Worm (Caenorhabditis elegans) whole organism, young adult: ENCODE data around the gene end-1.
A peak's percentile ranks its signal among the peaks of the same experiment; 100 is the strongest.

Experiments
- B0019.2 ChIP-seq: fragments of 200-800 bp; sonication (Bioruptor generic); conservative IDR thresholded peaks from 2 replicates; pipeline ENCODE4 v1.3.6; 2022; ENCODE audit warnings: missing genetic modification reagents, missing genetic modification characterization, missing compliant biosample characterization
- B0035.1 ChIP-seq: sonication (generic microtip); optimal IDR thresholded peaks from 2 replicates; lab custom pipeline; 2016; ENCODE audit warnings: missing genetic modification characterization, mild to moderate bottlenecking, missing compliant biosample characterization, missing genotype, missing genetic modification reagents
- F10E7.11 ChIP-seq: sonication (generic microtip); optimal IDR thresholded peaks from 2 replicates; lab custom pipeline; 2017; ENCODE audit warnings: mild to moderate bottlenecking, missing genetic modification characterization, moderate library complexity, missing compliant biosample characterization
- F33H1.4 ChIP-seq: fragments of 200-800 bp; sonication (Bioruptor generic); IDR thresholded peaks from 2 replicates; pipeline ENCODE4 v1.3.6; 2022; ENCODE audit warnings: missing genetic modification reagents, missing genetic modification characterization, missing compliant biosample characterization
- F37B4.10 ChIP-seq: fragments of 200-800 bp; sonication (Bioruptor generic); IDR thresholded peaks from 2 replicates; pipeline ENCODE4 v1.3.6; 2022; ENCODE audit warnings: missing genetic modification characterization, missing compliant biosample characterization
- F49E8.2 ChIP-seq: sonication (generic microtip); optimal IDR thresholded peaks from 3 replicates; lab custom pipeline; 2017; ENCODE audit warnings: missing genetic modification characterization, mild to moderate bottlenecking, missing compliant biosample characterization, antibody characterized with exemption, moderate library complexity; ENCODE audit not compliant: insufficient read depth
- F52B5.7 ChIP-seq: sonication (generic microtip); optimal IDR thresholded peaks from 2 replicates; lab custom pipeline; 2016; ENCODE audit warnings: mild to moderate bottlenecking, missing genetic modification characterization, missing compliant biosample characterization
- Y95B8A.8 ChIP-seq: fragments of 200-800 bp; sonication (Bioruptor generic); IDR thresholded peaks from 2 replicates; pipeline ENCODE4 v1.3.6; 2022; ENCODE audit warnings: missing genetic modification reagents, missing genetic modification characterization, missing compliant biosample characterization
- aptf-2 ChIP-seq: fragments of 200-800 bp; sonication (Bioruptor generic); conservative IDR thresholded peaks from 2 replicates; pipeline ENCODE4 v1.3.6; 2022; ENCODE audit warnings: missing genetic modification reagents, missing genetic modification characterization, missing compliant biosample characterization
- athp-1 ChIP-seq: sonication (generic microtip); optimal IDR thresholded peaks from 2 replicates; lab custom pipeline; 2017; ENCODE audit warnings: mild to moderate bottlenecking, missing genetic modification characterization, missing compliant biosample characterization
- attf-3 ChIP-seq: fragments of 200-800 bp; sonication (Bioruptor generic); conservative IDR thresholded peaks from 2 replicates; pipeline ENCODE4 v1.3.6; 2022; ENCODE audit warnings: missing genetic modification reagents, missing genetic modification characterization, missing compliant biosample characterization
- ceh-100 ChIP-seq: fragments of 200-800 bp; sonication (Bioruptor generic); IDR thresholded peaks from 2 replicates; pipeline ENCODE4 v1.3.6; 2022; ENCODE audit warnings: missing genetic modification reagents, missing genetic modification characterization, missing compliant biosample characterization
- ceh-40 ChIP-seq: fragments of 200-800 bp; sonication (Bioruptor generic); IDR thresholded peaks from 2 replicates; pipeline ENCODE4 v1.3.6; 2022; ENCODE audit warnings: missing genetic modification characterization, missing compliant biosample characterization
- ceh-79 ChIP-seq: sonication (generic microtip); optimal IDR thresholded peaks from 2 replicates; lab custom pipeline; 2017; ENCODE audit warnings: mild to moderate bottlenecking, missing genetic modification characterization, missing compliant biosample characterization
- ceh-91 ChIP-seq: fragments of 200-800 bp; sonication (Bioruptor generic); IDR thresholded peaks from 2 replicates; pipeline ENCODE4 v1.3.6; 2022; ENCODE audit warnings: missing genetic modification reagents, missing genetic modification characterization, missing compliant biosample characterization
- die-1 ChIP-seq: sonication (generic microtip); optimal IDR thresholded peaks from 2 replicates; lab custom pipeline; 2016; ENCODE audit warnings: missing genotype, mild to moderate bottlenecking, missing genetic modification characterization, missing compliant biosample characterization
- efl-1 ChIP-seq: fragments of 150-350 bp; optimal IDR thresholded peaks from 2 replicates; lab custom pipeline; 2014; ENCODE audit warnings: missing biosample characterization, missing genetic modification reagents, missing genetic modification characterization
- egl-44 ChIP-seq: fragments of 200-800 bp; sonication (Bioruptor generic); IDR thresholded peaks from 2 replicates; pipeline ENCODE4 v1.3.6; 2022; ENCODE audit warnings: missing genetic modification reagents, missing genetic modification characterization, missing compliant biosample characterization
- egrh-3 ChIP-seq: fragments of 200-800 bp; sonication (Bioruptor generic); IDR thresholded peaks from 2 replicates; pipeline ENCODE4 v1.3.6; 2022; ENCODE audit warnings: missing genetic modification reagents, missing genetic modification characterization, missing compliant biosample characterization
- him-1 ChIP-seq: sonication (generic microtip); optimal IDR thresholded peaks from 2 replicates; lab custom pipeline; 2016; ENCODE audit warnings: missing genotype, missing genetic modification reagents, missing genetic modification characterization, missing compliant biosample characterization
- hlh-26 ChIP-seq: fragments of 200-800 bp; sonication (Bioruptor generic); conservative IDR thresholded peaks from 2 replicates; pipeline ENCODE4 v1.3.6; 2022; ENCODE audit warnings: missing genetic modification reagents, missing genetic modification characterization, missing compliant biosample characterization
- hmg-1.2 ChIP-seq: fragments of 200-800 bp; sonication (Bioruptor generic); IDR thresholded peaks from 2 replicates; pipeline ENCODE4 v1.3.6; 2022; ENCODE audit warnings: missing genetic modification reagents, missing genetic modification characterization, missing compliant biosample characterization
- hsf-1 ChIP-seq: fragments of 200-800 bp; sonication (Bioruptor generic); IDR thresholded peaks from 2 replicates; pipeline ENCODE4 v1.3.6; 2022; ENCODE audit warnings: missing genetic modification reagents, missing genetic modification characterization, missing compliant biosample characterization
- let-607 ChIP-seq, 2 experiments: fragments of 200-800 bp in 1 of 2; sonication (Bioruptor generic) in 1 of 2; sonication (generic microtip) in 1 of 2; optimal IDR thresholded peaks; 2 replicates each; lab custom pipeline; 2016 to 2018; ENCODE audit warnings: mild to moderate bottlenecking in 2 of 2, missing compliant biosample characterization in 2 of 2, missing genetic modification characterization in 2 of 2, moderate library complexity in 2 of 2, missing genotype in 1 of 2
- lin-40 ChIP-seq: sonication (generic microtip); optimal IDR thresholded peaks from 2 replicates; lab custom pipeline; 2016; ENCODE audit warnings: missing genetic modification characterization, mild to moderate bottlenecking, missing compliant biosample characterization, missing genotype, missing genetic modification reagents
- lin-54 ChIP-seq: fragments of 200-800 bp; sonication (Bioruptor generic); optimal IDR thresholded peaks from 2 replicates; lab custom pipeline; 2018; ENCODE audit warnings: mild to moderate bottlenecking, missing genetic modification characterization, missing compliant biosample characterization
- lsl-1 ChIP-seq: fragments of 200-800 bp; sonication (Bioruptor generic); optimal IDR thresholded peaks from 2 replicates; lab custom pipeline; 2018; ENCODE audit warnings: mild to moderate bottlenecking, missing genetic modification characterization, moderate library complexity, missing compliant biosample characterization
- lsy-27 ChIP-seq: sonication (generic microtip); optimal IDR thresholded peaks from 2 replicates; lab custom pipeline; 2017; ENCODE audit warnings: missing genetic modification characterization, mild to moderate bottlenecking, missing compliant biosample characterization, antibody characterized with exemption, missing genotype, borderline replicate concordance; ENCODE audit not compliant: insufficient read depth
- madf-3 ChIP-seq: fragments of 200-800 bp; sonication (Bioruptor generic); IDR thresholded peaks from 2 replicates; pipeline ENCODE4 v1.3.6; 2022; ENCODE audit warnings: missing genetic modification reagents, missing genetic modification characterization, missing compliant biosample characterization
- madf-6 ChIP-seq: fragments of 200-800 bp; sonication (Bioruptor generic); IDR thresholded peaks from 2 replicates; pipeline ENCODE4 v1.3.6; 2022; ENCODE audit warnings: missing genetic modification reagents, missing genetic modification characterization, missing compliant biosample characterization
- mel-28 ChIP-seq: sonication (generic microtip); optimal IDR thresholded peaks from 2 replicates; lab custom pipeline; 2016; ENCODE audit warnings: borderline replicate concordance, mild to moderate bottlenecking, missing genetic modification characterization, missing compliant biosample characterization
- mes-4 ChIP-seq: sonication (generic microtip); optimal IDR thresholded peaks from 2 replicates; lab custom pipeline; 2016; ENCODE audit warnings: missing genotype, missing genetic modification characterization, missing compliant biosample characterization
- nhr-80 ChIP-seq: sonication (generic microtip); optimal IDR thresholded peaks from 2 replicates; lab custom pipeline; 2016; ENCODE audit warnings: missing genetic modification characterization, missing compliant biosample characterization
- nhr-90 ChIP-seq: sonication (generic microtip); optimal IDR thresholded peaks from 2 replicates; lab custom pipeline; 2016; ENCODE audit warnings: missing genotype, mild to moderate bottlenecking, missing genetic modification characterization, missing compliant biosample characterization
- rcor-1 ChIP-seq: fragments of 200-800 bp; sonication (Bioruptor generic); IDR thresholded peaks from 2 replicates; pipeline ENCODE4 v1.3.6; 2022; ENCODE audit warnings: missing genetic modification reagents, missing genetic modification characterization, missing compliant biosample characterization
- repo-1 ChIP-seq: sonication (generic microtip); optimal IDR thresholded peaks from 2 replicates; lab custom pipeline; 2017; ENCODE audit warnings: mild to moderate bottlenecking, missing genetic modification characterization, missing compliant biosample characterization
- rpc-1 ChIP-seq, 2 experiments: fragments of 150-350 bp in 1 of 2; sonication (generic microtip) in 1 of 2; optimal IDR thresholded peaks; 2 replicates each; lab custom pipeline; 2014 to 2018; ENCODE audit warnings: missing biosample characterization in 1 of 2, missing genetic modification characterization in 1 of 2, missing genetic modification reagents in 1 of 2, missing genotype in 1 of 2
- sdz-38 ChIP-seq: sonication (generic microtip); optimal IDR thresholded peaks from 2 replicates; lab custom pipeline; 2016; ENCODE audit warnings: missing genotype, missing genetic modification characterization, missing compliant biosample characterization
- snpc-4 ChIP-seq, 5 experiments: fragments of 150-350 bp in 1 of 5; sonication (generic microtip) in 4 of 5; optimal IDR thresholded peaks; 2 replicates each; lab custom pipeline; 2014 to 2018; ENCODE audit warnings: missing genetic modification characterization in 5 of 5, missing biosample characterization in 3 of 5, antibody characterized with exemption in 2 of 5, mild to moderate bottlenecking in 2 of 5, missing compliant biosample characterization in 2 of 5, missing genotype in 2 of 5, moderate library complexity in 2 of 5, missing genetic modification reagents in 1 of 5
- ztf-18 ChIP-seq: sonication (generic microtip); optimal IDR thresholded peaks from 2 replicates; lab custom pipeline; 2016; ENCODE audit warnings: missing genotype, mild to moderate bottlenecking, missing genetic modification characterization, missing compliant biosample characterization
- ztf-25 ChIP-seq: fragments of 200-800 bp; sonication (Bioruptor generic); IDR thresholded peaks from 2 replicates; pipeline ENCODE4 v1.3.6; 2022; ENCODE audit warnings: missing genetic modification reagents, missing genetic modification characterization, missing compliant biosample characterization
- ztf-26 ChIP-seq: sonication (generic microtip); optimal IDR thresholded peaks from 2 replicates; lab custom pipeline; 2017; ENCODE audit warnings: missing genetic modification characterization, missing compliant biosample characterization
- ztf-6 ChIP-seq: fragments of 200-800 bp; sonication (Bioruptor generic); IDR thresholded peaks from 2 replicates; pipeline ENCODE4 v1.3.6; 2022; ENCODE audit warnings: missing genetic modification reagents, missing genetic modification characterization, missing compliant biosample characterization

end-1 gene

DNA sequence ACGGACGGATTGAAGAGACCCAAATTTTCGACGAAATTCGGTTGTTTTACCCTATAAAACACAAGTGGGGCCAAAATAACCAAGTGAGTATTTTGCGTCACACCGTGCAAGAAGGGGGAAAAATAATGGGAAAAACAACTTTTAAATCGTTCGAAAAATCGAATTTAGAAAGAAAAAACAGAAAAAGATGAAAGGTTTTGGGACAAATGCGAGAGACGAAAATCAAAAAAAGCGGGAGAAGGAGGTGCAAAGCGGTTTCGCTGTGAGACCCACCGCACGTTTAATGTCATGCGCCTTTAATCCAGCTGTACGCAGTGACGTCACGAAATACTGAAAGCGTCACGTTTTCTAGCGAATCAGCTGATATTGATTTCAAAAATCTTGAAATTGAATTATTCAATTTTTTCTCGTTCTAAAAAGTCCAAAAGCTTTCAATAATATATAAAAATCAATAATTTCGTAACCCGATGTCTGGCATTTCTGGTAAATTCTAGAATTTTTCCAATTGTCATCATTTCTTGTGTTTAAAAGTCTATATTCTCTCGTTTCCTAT lies 27.1 kb downstream of the end-1 start, which contains the start of the genes ddx-17 and aip-1 (continued):
- TF ChIP-seq attf-3 (GFP tag; lab: Robert Waterston, UW): 0 out of 2 replicates have a peak, but pooled peaks have one; percentile 12
- TF ChIP-seq madf-3 (GFP tag; lab: Robert Waterston, UW): peak; percentile 76
- no peak for TF ChIP-seq mes-4
- no peak for TF ChIP-seq him-1 (tag; lab: Kevin White, UChicago)
- TF ChIP-seq sdz-38: no peak
- TF ChIP-seq hmg-1.2: peak; percentile 40; the same call in 1 of the 2 replicates
- TF ChIP-seq egl-44: 0 out of 2 replicates have a peak, but pooled peaks have one; percentile 16
- no peak for TF ChIP-seq mel-28 (tag; lab: Kevin White, UChicago)
- TF ChIP-seq ztf-18: no peak
- peak; percentile 29 for TF ChIP-seq rpc-1 (optimal IDR thresholded peaks at IDR 0.05; lab: Kevin White, UChicago)
- no peak for TF ChIP-seq rpc-1 (tag; optimal IDR thresholded peaks at IDR 0.05; lab: Kevin White, UChicago)
- no peak for TF ChIP-seq B0019.2 (GFP tag; lab: Robert Waterston, UW)
- no peak for TF ChIP-seq F37B4.10
- no peak for TF ChIP-seq ceh-79
- TF ChIP-seq ceh-100 (GFP tag; lab: Robert Waterston, UW): no peak
- no peak for TF ChIP-seq aptf-2 (GFP tag; lab: Robert Waterston, UW)
- peak; percentile 35 for TF ChIP-seq ztf-26 (tag; lab: Kevin White, UChicago)
- TF ChIP-seq ztf-6 (GFP tag; lab: Robert Waterston, UW): no peak
- TF ChIP-seq ztf-25 (GFP tag; lab: Robert Waterston, UW): no peak
- peak; percentile 74 for TF ChIP-seq rcor-1 (GFP tag; lab: Robert Waterston, UW)
- TF ChIP-seq F49E8.2 (tag; lab: Kevin White, UChicago): no peak
- TF ChIP-seq hlh-26 (GFP tag; lab: Robert Waterston, UW): no peak
- TF ChIP-seq lsy-27 (tag; lab: Kevin White, UChicago): no peak
- no peak for TF ChIP-seq die-1 (tag; lab: Kevin White, UChicago)
- peak in 1 of 2 experiments; percentile 21 for TF ChIP-seq let-607 (tag; optimal IDR thresholded peaks at IDR 0.05; lab: Kevin White, UChicago)
- TF ChIP-seq F52B5.7: no peak
- peak; percentile 25; the same call in 1 of the 2 replicates for TF ChIP-seq Y95B8A.8 (GFP tag; lab: Robert Waterston, UW)
- TF ChIP-seq nhr-90 (tag; lab: Kevin White, UChicago): no peak
- no peak for TF ChIP-seq F10E7.11 (tag; lab: Kevin White, UChicago)
- peak; percentile 51 for TF ChIP-seq egrh-3 (GFP tag; lab: Robert Waterston, UW)
- peak; percentile 76 for TF ChIP-seq madf-6 (GFP tag; lab: Robert Waterston, UW)

DNA sequence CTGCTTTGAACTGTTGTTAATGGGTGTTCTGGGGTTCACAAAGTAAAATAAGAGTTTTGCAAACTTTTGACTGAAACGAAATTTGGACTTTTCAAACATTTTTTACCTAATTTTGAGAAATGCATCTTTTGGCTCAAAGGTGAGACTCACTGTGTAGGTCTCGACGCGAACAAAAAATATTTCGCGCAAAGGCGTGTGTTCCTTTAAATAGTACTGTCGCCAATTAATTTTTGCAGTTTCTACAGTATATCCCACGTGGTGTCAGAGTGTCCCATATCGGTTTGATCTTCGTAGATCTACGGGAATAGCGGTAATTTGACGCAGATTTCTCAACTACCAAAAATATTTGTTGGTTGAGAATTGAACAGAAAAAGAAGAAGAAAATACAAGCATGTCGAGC lies 28.7 kb downstream of the end-1 start:
- TF ChIP-seq hsf-1 (0 out of 2 replicates have a peak, but pooled peaks have one; percentile 30), nhr-80 (tag; lab: Kevin White, UChicago) (no peak), snpc-4 (GFP tag; optimal IDR thresholded peaks at IDR 0.05; lab: Kevin White, UChicago) (no peak), snpc-4 (tag; optimal IDR thresholded peaks at IDR 0.05; lab: Kevin White, UChicago) (peak in 2 of 4 experiments; percentile 10 to 13), B0035.1 (tag; lab: Kevin White, UChicago) (no peak), lsl-1 (peak; percentile 42), athp-1 (tag; lab: Kevin White, UChicago) (peak; percentile 37), repo-1 (tag; lab: Kevin White, UChicago) (peak; percentile 39), lsy-27 (tag; lab: Kevin White, UChicago) (no peak), ceh-91 (GFP tag; lab: Robert Waterston, UW) (no peak), nhr-90 (tag; lab: Kevin White, UChicago) (no peak), F33H1.4 (peak; percentile 35), lin-54 (GFP tag; lab: Kevin White, UChicago) (peak; percentile 19), ceh-100 (GFP tag; lab: Robert Waterston, UW) (0 out of 2 replicates have a peak, but pooled peaks have one; percentile 11), efl-1 (GFP tag; lab: Kevin White, UChicago) (peak; percentile 22), egl-44 (no peak), Y95B8A.8 (GFP tag; lab: Robert Waterston, UW) (no peak), lin-40 (tag; lab: Kevin White, UChicago) (no peak), ceh-40 (GFP tag; lab: Robert Waterston, UW) (0 out of 2 replicates have a peak, but pooled peaks have one; percentile 53), hlh-26 (GFP tag; lab: Robert Waterston, UW) (no peak)
